Fruit fly (Drosophila melanogaster): ENCODE results near the gene CG17919.

The CG17919 gene

DNA sequence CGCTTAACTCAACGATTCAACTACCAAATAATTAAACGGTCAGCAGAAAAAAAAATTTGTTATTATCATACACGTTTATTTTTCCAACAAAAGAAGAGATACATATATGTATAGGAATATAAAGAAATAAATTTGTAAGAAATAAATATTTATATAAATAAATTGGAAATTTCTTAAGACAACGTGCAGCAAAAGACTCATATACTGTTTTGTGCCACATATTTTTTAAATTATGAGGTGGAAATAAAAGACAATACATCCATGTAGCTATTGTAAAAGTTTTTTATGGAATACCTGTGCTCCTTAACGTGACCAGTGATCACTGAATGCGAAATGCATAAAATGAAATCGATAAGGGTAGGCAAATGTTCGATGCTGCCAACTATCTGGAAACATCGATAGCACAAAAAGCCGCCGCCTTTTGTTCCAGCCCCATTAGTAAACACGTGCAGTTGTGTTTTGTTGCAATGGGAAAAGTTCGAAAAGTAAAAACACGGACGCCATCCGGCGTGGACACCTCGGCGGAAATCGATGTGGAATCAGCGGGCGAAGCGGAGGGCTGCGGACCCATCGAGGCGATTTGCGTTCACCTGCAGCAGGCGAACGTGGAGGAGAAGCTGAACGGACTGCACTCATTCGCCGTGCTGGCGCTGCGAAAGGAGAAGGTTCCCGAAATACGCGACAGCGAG is 24.9 kb downstream of the CG17919 start, which contains the start of gene CG10286 (continued):
- no peak for TF ChIP-seq org-1 (GFP tag; optimal IDR thresholded peaks at IDR 0.05)
- TF ChIP-seq CG2199 (GFP tag; IDR thresholded peaks at IDR 0.05), result no peak; the same call in 2 of the 3 replicates
- no peak for TF ChIP-seq jing (GFP tag; optimal IDR thresholded peaks at IDR 0.05)
- peak; percentile 3 for TF ChIP-seq stwl (tag; optimal IDR thresholded peaks at IDR 0.05)
- TF ChIP-seq CG34224 (GFP tag; IDR thresholded peaks at IDR 0.05; ENCODE audit: partially characterized antibody), result peak; percentile 76
- peak; percentile 51 for TF ChIP-seq HmgZ (tag; optimal IDR thresholded peaks at IDR 0.05)
- no peak for TF ChIP-seq Nf-YA (GFP tag; IDR thresholded peaks at IDR 0.05)
- TF ChIP-seq Sry-β (GFP tag; optimal IDR thresholded peaks at IDR 0.05), result peak; percentile 15
- TF ChIP-seq CG9797 (GFP tag; optimal IDR thresholded peaks at IDR 0.05), result peak; percentile 25
- TF ChIP-seq CG16815 (GFP tag; optimal IDR thresholded peaks at IDR 0.05), result no peak
- TF ChIP-seq onecut (GFP tag; IDR thresholded peaks at IDR 0.05), result peak; percentile 57
- TF ChIP-seq unc-4 (GFP tag; IDR thresholded peaks at IDR 0.05; ENCODE audit: partially characterized antibody), result peak; percentile 68
- TF ChIP-seq sima (GFP tag; optimal IDR thresholded peaks at IDR 0.05), result no peak
- peak; percentile 64 for TF ChIP-seq CG9932 (GFP tag; IDR thresholded peaks at IDR 0.05)
- TF ChIP-seq H2.0 (GFP tag; IDR thresholded peaks at IDR 0.05), result peak; percentile 31; the same call in 1 of the 2 replicates
- TF ChIP-seq CG14710 (tag; optimal IDR thresholded peaks at IDR 0.05), result peak; percentile 35
- TF ChIP-seq NC2β (GFP tag; optimal IDR thresholded peaks at IDR 0.05), result peak; percentile 26
- no peak for TF ChIP-seq croc (GFP tag; conservative IDR thresholded peaks at IDR 0.05)
- TF ChIP-seq CG10209 (GFP tag; optimal IDR thresholded peaks at IDR 0.05), result peak; percentile 16
- TF ChIP-seq CG6813 (GFP tag; optimal IDR thresholded peaks at IDR 0.05), result peak; percentile 47
- no peak for TF ChIP-seq hkb (optimal IDR thresholded peaks at IDR 0.05)
- TF ChIP-seq hkb (GFP tag; IDR thresholded peaks at IDR 0.05), result peak; percentile 17
- TF ChIP-seq Med (GFP tag), result peak; percentile 82
- TF ChIP-seq CG6791 (GFP tag; IDR thresholded peaks at IDR 0.05; ENCODE audit: partially characterized antibody), result peak; percentile 79
- peak; percentile 27 for TF ChIP-seq Sin3A (optimal IDR thresholded peaks at IDR 0.05)
- peak; percentile 91 for TF ChIP-seq Max (GFP tag; optimal IDR thresholded peaks at IDR 0.05)
- peak; percentile 76 for TF ChIP-seq cwo (GFP tag; optimal IDR thresholded peaks at IDR 0.05)
- peak; percentile 1 for TF ChIP-seq Hsf (GFP tag; optimal IDR thresholded peaks at IDR 0.05)
- no peak for TF ChIP-seq ems (GFP tag; optimal IDR thresholded peaks at IDR 0.05)
- peak; percentile 61 for TF ChIP-seq CG1603 (tag; optimal IDR thresholded peaks at IDR 0.05)
- no peak for TF ChIP-seq p53 (GFP tag; optimal IDR thresholded peaks at IDR 0.05)
- peak; percentile 2 for TF ChIP-seq lilli (GFP tag; optimal IDR thresholded peaks at IDR 0.05)
- TF ChIP-seq Ada2b (GFP tag; IDR thresholded peaks at IDR 0.05), result no peak; the same call in 1 of the 2 replicates
- 0 out of 3 replicates have a peak, but pooled peaks have one; percentile 7 for TF ChIP-seq CG11456 (GFP tag; IDR thresholded peaks at IDR 0.05)
- no peak for TF ChIP-seq CG14050 (GFP tag; IDR thresholded peaks at IDR 0.05)
- TF ChIP-seq gfzf (GFP tag; optimal IDR thresholded peaks at IDR 0.05), result peak; percentile 74
- TF ChIP-seq CG33557 (GFP tag; optimal IDR thresholded peaks at IDR 0.05), result no peak
- TF ChIP-seq HmgD (GFP tag; optimal IDR thresholded peaks at IDR 0.05), result peak; percentile 34
- peak; percentile 23 for TF ChIP-seq zen (tag; optimal IDR thresholded peaks at IDR 0.05)
- peak; percentile 37 for TF ChIP-seq CG17385 (GFP tag; optimal IDR thresholded peaks at IDR 0.05)
- TF ChIP-seq CG12391 (tag; optimal IDR thresholded peaks at IDR 0.05), result peak; percentile 71
- peak; percentile 62 for TF ChIP-seq Rfx (GFP tag; IDR thresholded peaks at IDR 0.05)
- TF ChIP-seq chm (GFP tag; IDR thresholded peaks at IDR 0.05), result peak; percentile 35; the same call in 1 of the 2 replicates
- peak; percentile 65 for TF ChIP-seq row (GFP tag; IDR thresholded peaks at IDR 0.05)
- TF ChIP-seq seq (GFP tag; IDR thresholded peaks at IDR 0.05), result no peak
- TF ChIP-seq cad (GFP tag; optimal IDR thresholded peaks at IDR 0.05), result no peak
- TF ChIP-seq mam (GFP tag; optimal IDR thresholded peaks at IDR 0.05), result no peak
- peak in 1 of 2 experiments; percentile 11 for TF ChIP-seq chif (GFP tag; optimal IDR thresholded peaks at IDR 0.05)
- peak; percentile 32 for TF ChIP-seq CG13296 (GFP tag; optimal IDR thresholded peaks at IDR 0.05)
- TF ChIP-seq Antp (GFP tag; optimal IDR thresholded peaks at IDR 0.05), result peak; percentile 2

All from whole organism, embryonic.